Fruit fly (Drosophila melanogaster): ENCODE results near the gene Top2.

Gene Top2

dm6 chr2L:19492934-19493686, 39.8 kb upstream of the Top2 start, which contains the start of the genes swm and Ctu2 (continued):
- peak; percentile 37 for TF ChIP-seq oc (tag; optimal IDR thresholded peaks at IDR 0.05)
- TF ChIP-seq CG1603 (tag; optimal IDR thresholded peaks at IDR 0.05): peak; percentile 5
- TF ChIP-seq Dek (tag; optimal IDR thresholded peaks at IDR 0.05): peak; percentile 68
- peak; percentile 71 for TF ChIP-seq CG13287 (GFP tag; IDR thresholded peaks at IDR 0.05; ENCODE audit: partially characterized antibody)
- TF ChIP-seq Dbx (GFP tag; IDR thresholded peaks at IDR 0.05): peak; percentile 62
- peak; percentile 98 for TF ChIP-seq CG2116 (GFP tag; optimal IDR thresholded peaks at IDR 0.05)
- TF ChIP-seq CG4854 (GFP tag; optimal IDR thresholded peaks at IDR 0.05): no peak
- peak; percentile 61 for TF ChIP-seq tin (GFP tag; optimal IDR thresholded peaks at IDR 0.05)
- TF ChIP-seq CG1233 (GFP tag; optimal IDR thresholded peaks at IDR 0.05): peak; percentile 41
- TF ChIP-seq Sry-δ (GFP tag; optimal IDR thresholded peaks at IDR 0.05): peak; percentile 64
- peak; percentile 94 for TF ChIP-seq cg (GFP tag; optimal IDR thresholded peaks at IDR 0.05)
- peak; percentile 89 for TF ChIP-seq CG13424 (tag; optimal IDR thresholded peaks at IDR 0.05)
- TF ChIP-seq CG13624 (GFP tag; optimal IDR thresholded peaks at IDR 0.05): peak; percentile 17
- peak in 1 of 3 experiments; percentile 73 for TF ChIP-seq lola (GFP tag; optimal IDR thresholded peaks at IDR 0.05)
- peak; percentile 96 for TF ChIP-seq MESR4 (GFP tag; optimal IDR thresholded peaks at IDR 0.05)
- TF ChIP-seq CG11695 (GFP tag; IDR thresholded peaks at IDR 0.05): peak; percentile 64; the same call in 2 of the 3 replicates
- peak; percentile 39; the same call in 1 of the 3 replicates for TF ChIP-seq CG34422 (GFP tag; IDR thresholded peaks at IDR 0.05)
- TF ChIP-seq al (GFP tag; IDR thresholded peaks at IDR 0.05): peak; percentile 56; the same call in 1 of the 2 replicates
- TF ChIP-seq CG8924 (tag; optimal IDR thresholded peaks at IDR 0.05): peak; percentile 82
- peak; percentile 47; the same call in 2 of the 3 replicates for TF ChIP-seq CG11560 (tag; IDR thresholded peaks at IDR 0.05)
- peak; percentile 83 for TF ChIP-seq CG12391 (tag; optimal IDR thresholded peaks at IDR 0.05)
- TF ChIP-seq CG12299 (tag; optimal IDR thresholded peaks at IDR 0.05): peak; percentile 60
- TF ChIP-seq CG4424 (GFP tag; optimal IDR thresholded peaks at IDR 0.05): peak; percentile 67
- TF ChIP-seq CG2712 (tag; optimal IDR thresholded peaks at IDR 0.05): peak; percentile 81
- peak; percentile 70 for TF ChIP-seq Ssrp (tag; optimal IDR thresholded peaks at IDR 0.05)
- TF ChIP-seq klu (GFP tag; IDR thresholded peaks at IDR 0.05): peak; percentile 36; the same call in 1 of the 2 replicates
- TF ChIP-seq CG10321 (GFP tag; IDR thresholded peaks at IDR 0.05): no peak
- peak; percentile 78 for TF ChIP-seq CG30403 (GFP tag; optimal IDR thresholded peaks at IDR 0.05)
- peak; percentile 54; the same call in 1 of the 2 replicates for TF ChIP-seq Ada2b (GFP tag; IDR thresholded peaks at IDR 0.05)
- TF ChIP-seq wdn (GFP tag; IDR thresholded peaks at IDR 0.05): peak; percentile 29; the same call in 1 of the 2 replicates
- TF ChIP-seq CG6813 (GFP tag; optimal IDR thresholded peaks at IDR 0.05): no peak
- TF ChIP-seq Elba2 (GFP tag; optimal IDR thresholded peaks at IDR 0.05): peak; percentile 90
- TF ChIP-seq CG11723 (GFP tag; optimal IDR thresholded peaks at IDR 0.05): peak; percentile 18
- peak; percentile 70 for TF ChIP-seq CG32532 (GFP tag; IDR thresholded peaks at IDR 0.05)
- TF ChIP-seq esg (GFP tag; conservative IDR thresholded peaks at IDR 0.05): peak; percentile 31; the same call in 1 of the 2 replicates
- peak; percentile 83 for TF ChIP-seq nmo (GFP tag; optimal IDR thresholded peaks at IDR 0.05)
- peak; percentile 59; the same call in 2 of the 3 replicates for TF ChIP-seq zen2 (GFP tag; IDR thresholded peaks at IDR 0.05; ENCODE audit: partially characterized antibody)
- peak; percentile 67 for TF ChIP-seq HLH4C (GFP tag; IDR thresholded peaks at IDR 0.05; ENCODE audit: partially characterized antibody)
- TF ChIP-seq CG10979 (tag; optimal IDR thresholded peaks at IDR 0.05): peak; percentile 67
- peak; percentile 68 for TF ChIP-seq CG13296 (GFP tag; optimal IDR thresholded peaks at IDR 0.05)
- peak; percentile 53; the same call in 1 of the 2 replicates for TF ChIP-seq HLH3B (GFP tag; IDR thresholded peaks at IDR 0.05)
- TF ChIP-seq zfh2 (GFP tag; optimal IDR thresholded peaks at IDR 0.05): peak; percentile 7
- no peak for TF ChIP-seq Deaf1 (tag; optimal IDR thresholded peaks at IDR 0.05)
- peak; percentile 72 for TF ChIP-seq fd3F (GFP tag; optimal IDR thresholded peaks at IDR 0.05)
- no peak for TF ChIP-seq CHES-1-like (GFP tag; optimal IDR thresholded peaks at IDR 0.05)
- peak; percentile 69; the same call in 2 of the 3 replicates for TF ChIP-seq knrl (GFP tag; IDR thresholded peaks at IDR 0.05; ENCODE audit: partially characterized antibody)
- no peak for TF ChIP-seq CG17568 (GFP tag; optimal IDR thresholded peaks at IDR 0.05)

Data from whole organism, embryonic.